Fruit fly (Drosophila melanogaster) whole organism, adult: ENCODE results near the gene CG3587.

Experiments
- CG11617 ChIP-seq: fragments of 200-800 bp; sonication (Bioruptor generic); optimal IDR thresholded peaks from 2 replicates; lab custom pipeline; 2017; ENCODE audit warnings: mild to moderate bottlenecking, missing biosample characterization, missing genetic modification reagents, missing genetic modification characterization
- CG12768 ChIP-seq: fragments of 200-800 bp; sonication (Bioruptor generic); optimal IDR thresholded peaks from 2 replicates; lab custom pipeline; 2017; ENCODE audit warnings: missing biosample characterization, missing genetic modification characterization, mild to moderate bottlenecking, moderate library complexity, missing genetic modification reagents
- CG14711 ChIP-seq: fragments of 200-800 bp; sonication (Bioruptor generic); optimal IDR thresholded peaks from 2 replicates; lab custom pipeline; 2018; ENCODE audit warnings: missing biosample characterization, mild to moderate bottlenecking, missing genetic modification characterization, moderate library complexity
- CG1620 ChIP-seq: fragments of 200-800 bp; sonication (Bioruptor generic); optimal IDR thresholded peaks from 2 replicates; lab custom pipeline; 2016; ENCODE audit warnings: missing biosample characterization, missing genetic modification characterization
- CG33017 ChIP-seq: fragments of 200-800 bp; sonication (Bioruptor generic); optimal IDR thresholded peaks from 2 replicates; lab custom pipeline; 2018; ENCODE audit warnings: missing biosample characterization, mild to moderate bottlenecking, missing genetic modification characterization, moderate library complexity
- CG5204 ChIP-seq: fragments of 200-800 bp; sonication (Bioruptor generic); optimal IDR thresholded peaks from 2 replicates; lab custom pipeline; 2016; ENCODE audit warnings: missing biosample characterization, missing genetic modification characterization
- CG7045 ChIP-seq: fragments of 200-800 bp; sonication (Bioruptor generic); optimal IDR thresholded peaks from 2 replicates; lab custom pipeline; 2017; ENCODE audit warnings: missing biosample characterization, mild to moderate bottlenecking, missing genetic modification characterization
- CG7101 ChIP-seq: fragments of 200-800 bp; sonication (Bioruptor generic); optimal IDR thresholded peaks from 2 replicates; lab custom pipeline; 2018; ENCODE audit warnings: missing biosample characterization, mild to moderate bottlenecking, missing genetic modification characterization, moderate library complexity
- Clk ChIP-seq: fragments of 200-800 bp; sonication (Bioruptor generic); optimal IDR thresholded peaks from 2 replicates; lab custom pipeline; 2017; ENCODE audit warnings: missing biosample characterization, missing genetic modification characterization
- Crg-1 ChIP-seq: fragments of 200-800 bp; sonication (Bioruptor generic); optimal IDR thresholded peaks from 2 replicates; lab custom pipeline; 2016; ENCODE audit warnings: missing biosample characterization, missing genetic modification characterization
- Hr96 ChIP-seq: fragments of 200-800 bp; sonication (Bioruptor generic); optimal IDR thresholded peaks from 2 replicates; lab custom pipeline; 2016; ENCODE audit warnings: missing biosample characterization, missing genetic modification characterization
- Mnt ChIP-seq: fragments of 200-800 bp; sonication (Bioruptor generic); optimal IDR thresholded peaks from 2 replicates; lab custom pipeline; 2016; ENCODE audit warnings: missing biosample characterization, mild to moderate bottlenecking, missing genetic modification characterization
- bab1 ChIP-seq: fragments of 200-800 bp; sonication (Bioruptor generic); optimal IDR thresholded peaks from 3 replicates; lab custom pipeline; 2019; ENCODE audit warnings: missing biosample characterization, mild to moderate bottlenecking, missing genetic modification characterization, moderate library complexity
- cic ChIP-seq: fragments of 200-800 bp; sonication (Bioruptor generic); optimal IDR thresholded peaks from 2 replicates; lab custom pipeline; 2017; ENCODE audit warnings: missing biosample characterization, mild to moderate bottlenecking, missing genetic modification characterization, moderate library complexity
- cnc ChIP-seq, 2 experiments: fragments of >200 bp; optimal IDR thresholded peaks; 2 replicates each; lab custom pipeline; 2017
- kay ChIP-seq: fragments of 200-800 bp; sonication (Bioruptor generic); peaks from one replicate; lab custom pipeline; 2016; ENCODE audit warnings: missing biosample characterization, missing genetic modification characterization, borderline replicate concordance
- ovo ChIP-seq: fragments of 200-800 bp; sonication (Bioruptor generic); optimal IDR thresholded peaks from 2 replicates; lab custom pipeline; 2016; ENCODE audit warnings: missing biosample characterization, missing genetic modification characterization
- pad ChIP-seq: fragments of 200-800 bp; sonication (Bioruptor generic); optimal IDR thresholded peaks from 3 replicates; lab custom pipeline; 2017; ENCODE audit warnings: missing biosample characterization, missing genetic modification characterization, mild to moderate bottlenecking, moderate library complexity, missing genetic modification reagents
- tj ChIP-seq: fragments of 200-800 bp; sonication (Bioruptor generic); optimal IDR thresholded peaks from 3 replicates; lab custom pipeline; 2017; ENCODE audit warnings: missing biosample characterization, mild to moderate bottlenecking, missing genetic modification characterization, moderate library complexity
- toe ChIP-seq: fragments of 200-800 bp; sonication (Bioruptor generic); optimal IDR thresholded peaks from 2 replicates; lab custom pipeline; 2016; ENCODE audit warnings: missing biosample characterization, missing genetic modification characterization

Gene CG3587

dm6 chrX:1981723-1982122 is 41.6 kb downstream of the CG3587 start:
- TF ChIP-seq Mnt: no peak
- TF ChIP-seq CG7101: no peak
- no peak for TF ChIP-seq CG5204
- no peak for TF ChIP-seq CG1620 (GFP tag; lab: Kevin White, UChicago)
- TF ChIP-seq toe (GFP tag; lab: Kevin White, UChicago): no peak
- TF ChIP-seq kay (GFP tag; lab: Kevin White, UChicago): no peak
- TF ChIP-seq cnc (optimal IDR thresholded peaks at IDR 0.05; lab: Kevin White, UChicago): no peak
- TF ChIP-seq ovo: no peak
- no peak for TF ChIP-seq CG12768 (GFP tag; lab: Kevin White, UChicago)

dm6 chrX:1984175-1984973 is 44.3 kb downstream of the CG3587 start:
- TF ChIP-seq Clk (GFP tag; lab: Kevin White, UChicago) (no peak), toe (GFP tag; lab: Kevin White, UChicago) (no peak), CG7101 (no peak), ovo (no peak), CG1620 (GFP tag; lab: Kevin White, UChicago) (no peak), CG11617 (GFP tag; lab: Kevin White, UChicago) (no peak), pad (no peak)

dm6 chrX:1985516-1985915 is 45.4 kb downstream of the CG3587 start:
- TF ChIP-seq ovo: no peak
- no peak for TF ChIP-seq Crg-1 (GFP tag; lab: Kevin White, UChicago)
- no peak for TF ChIP-seq Hr96 (GFP tag; lab: Kevin White, UChicago)
- no peak for TF ChIP-seq CG33017
- TF ChIP-seq Clk (GFP tag; lab: Kevin White, UChicago): no peak

- no peak for TF ChIP-seq Mnt
- TF ChIP-seq CG5204: no peak
- no peak for TF ChIP-seq ovo
- no peak for TF ChIP-seq CG1620 (GFP tag; lab: Kevin White, UChicago)
- no peak for TF ChIP-seq CG14711
- no peak for TF ChIP-seq CG7045 (GFP tag; lab: Kevin White, UChicago)
- TF ChIP-seq tj (GFP tag; lab: Kevin White, UChicago): no peak
- TF ChIP-seq bab1 (GFP tag; lab: Kevin White, UChicago): no peak
Observed at dm6 chrX:1988673-1989072, 48.6 kb downstream of the CG3587 start.

- TF ChIP-seq CG5204 (no peak), CG11617 (GFP tag; lab: Kevin White, UChicago) (no peak), Clk (GFP tag; lab: Kevin White, UChicago) (no peak), pad (no peak), bab1 (GFP tag; lab: Kevin White, UChicago) (no peak), cic (GFP tag; lab: Kevin White, UChicago) (no peak), CG33017 (no peak), Mnt (no peak), toe (GFP tag; lab: Kevin White, UChicago) (no peak), CG1620 (GFP tag; lab: Kevin White, UChicago) (no peak)
Observed at dm6 chrX:1989981-1990380, 49.9 kb downstream of the CG3587 start.
